Worm (Caenorhabditis elegans): ENCODE measurements around the gene papl-1.

ce11 chrV:12795196-12795595, 35.6 kb upstream of the papl-1 start, which contains the start of gene ugt-4:
- TF ChIP-seq him-1 (tag; optimal IDR thresholded peaks at IDR 0.05) (no peak), dao-5 (tag; optimal IDR thresholded peaks at IDR 0.05) (no peak)

Data from whole organism, L4/young adult.